Worm (Caenorhabditis elegans) whole organism, L4 larva: ENCODE results near the gene ZC239.4.

Source experiments
- Y105C5A.15 ChIP-seq: fragments of 200-800 bp; sonication (Bioruptor generic); IDR thresholded peaks from 2 replicates; pipeline ENCODE4 v1.3.6; 2022; ENCODE audit warnings: missing genetic modification characterization, missing compliant biosample characterization
- fos-1 ChIP-seq: fragments of 150-350 bp; optimal IDR thresholded peaks from 2 replicates; lab custom pipeline; 2014; ENCODE audit warnings: missing biosample characterization, missing genetic modification characterization
- nhr-42 ChIP-seq: fragments of 200-800 bp; sonication (Bioruptor generic); IDR thresholded peaks from 2 replicates; pipeline ENCODE4 v1.3.6; 2022; ENCODE audit warnings: missing genetic modification characterization, missing compliant biosample characterization

- TF ChIP-seq fos-1 (no peak), nhr-42 (GFP tag; lab: Robert Waterston, UW) (no peak), Y105C5A.15 (GFP tag; lab: Robert Waterston, UW) (no peak)
Observed at ce11 chrII:3259254-3259653, 45.3 kb downstream of the ZC239.4 start, which contains the start of gene gcy-19.
